Fruit fly (Drosophila melanogaster) whole organism, prepupa: ENCODE data around the gene CG32110.
A peak's percentile ranks its signal among the peaks of the same experiment; 100 is the strongest.

Experiments
- Blimp-1 ChIP-seq: fragments of 200-800 bp; sonication (Bioruptor generic); optimal IDR thresholded peaks from 3 replicates; lab custom pipeline; 2017; ENCODE audit warnings: missing biosample characterization, missing genetic modification characterization, mild to moderate bottlenecking, moderate library complexity, missing genetic modification reagents
- CG10631 ChIP-seq: fragments of 200-800 bp; sonication (Bioruptor generic); optimal IDR thresholded peaks from 2 replicates; lab custom pipeline; 2016; ENCODE audit warnings: missing biosample characterization, missing genetic modification characterization
- CG11762 ChIP-seq: fragments of 200-800 bp; sonication (Bioruptor generic); optimal IDR thresholded peaks from 3 replicates; lab custom pipeline; 2016; ENCODE audit warnings: missing biosample characterization, missing genetic modification characterization; ENCODE audit not compliant: insufficient read depth
- CG11902 ChIP-seq: fragments of 200-800 bp; sonication (Bioruptor generic); optimal IDR thresholded peaks from 3 replicates; lab custom pipeline; 2016; ENCODE audit warnings: missing biosample characterization, missing genetic modification characterization
- CG15336 ChIP-seq: fragments of 200-800 bp; sonication (Bioruptor generic); IDR thresholded peaks from 2 replicates; pipeline ENCODE4 v1.3.6; 2022; ENCODE audit warnings: missing biosample characterization, missing genetic modification characterization
- CG16779 ChIP-seq: fragments of 200-800 bp; sonication (Bioruptor generic); optimal IDR thresholded peaks from 3 replicates; lab custom pipeline; 2017; ENCODE audit warnings: missing biosample characterization, mild to moderate bottlenecking, missing genetic modification characterization
- CG3032 ChIP-seq: fragments of 200-800 bp; optimal IDR thresholded peaks from 2 replicates; lab custom pipeline; 2019; ENCODE audit warnings: missing biosample characterization, mild to moderate bottlenecking, missing genetic modification characterization, moderate library complexity
- CG31627 ChIP-seq: fragments of 200-800 bp; sonication (Bioruptor generic); optimal IDR thresholded peaks from 3 replicates; lab custom pipeline; 2016; ENCODE audit warnings: missing biosample characterization, missing genetic modification characterization
- CG3919 ChIP-seq: fragments of 200-800 bp; sonication (Bioruptor generic); optimal IDR thresholded peaks from 3 replicates; lab custom pipeline; 2016; ENCODE audit warnings: missing biosample characterization, missing genetic modification characterization
- CG4318 ChIP-seq: fragments of 200-800 bp; sonication (Bioruptor generic); optimal IDR thresholded peaks from 3 replicates; lab custom pipeline; 2017; ENCODE audit warnings: missing biosample characterization, mild to moderate bottlenecking, missing genetic modification characterization
- CG6792 ChIP-seq: fragments of 200-800 bp; sonication (Bioruptor generic); optimal IDR thresholded peaks from 3 replicates; lab custom pipeline; 2016; ENCODE audit warnings: missing biosample characterization, missing genetic modification characterization
- CG6854 ChIP-seq: fragments of 200-800 bp; sonication (Bioruptor generic); optimal IDR thresholded peaks from 2 replicates; lab custom pipeline; 2017; ENCODE audit warnings: missing biosample characterization, mild to moderate bottlenecking, missing genetic modification characterization
- CG7368 ChIP-seq: fragments of 200-800 bp; sonication (Bioruptor generic); optimal IDR thresholded peaks from 3 replicates; lab custom pipeline; 2016; ENCODE audit warnings: missing biosample characterization, missing genetic modification characterization
- CG8119 ChIP-seq: fragments of 200-800 bp; sonication (Bioruptor generic); IDR thresholded peaks from 3 replicates; pipeline ENCODE4 v1.3.6; 2022; ENCODE audit warnings: missing biosample characterization, missing genetic modification characterization
- CG8632 ChIP-seq: fragments of 200-800 bp; sonication (Bioruptor generic); optimal IDR thresholded peaks from 3 replicates; lab custom pipeline; 2016; ENCODE audit warnings: missing biosample characterization, missing genetic modification characterization
- CG9139 ChIP-seq: fragments of 200-800 bp; sonication (Bioruptor generic); optimal IDR thresholded peaks from 3 replicates; lab custom pipeline; 2017; ENCODE audit warnings: missing biosample characterization, mild to moderate bottlenecking, missing genetic modification characterization
- Eip75B ChIP-seq: fragments of 200-800 bp; sonication (Bioruptor generic); optimal IDR thresholded peaks from 3 replicates; lab custom pipeline; 2016; ENCODE audit warnings: missing biosample characterization, missing genetic modification characterization
- Eip78C ChIP-seq: fragments of 200-800 bp; sonication (Bioruptor generic); peaks from one replicate; lab custom pipeline; 2016; ENCODE audit warnings: missing biosample characterization, missing genetic modification characterization
- Ets96B ChIP-seq: fragments of 200-800 bp; optimal IDR thresholded peaks from 2 replicates; lab custom pipeline; 2019; ENCODE audit warnings: missing biosample characterization, mild to moderate bottlenecking, missing genetic modification characterization, moderate library complexity
- Hr39 ChIP-seq: fragments of 200-800 bp; sonication (Bioruptor generic); optimal IDR thresholded peaks from 2 replicates; lab custom pipeline; 2016; ENCODE audit warnings: missing biosample characterization, missing genetic modification characterization
- Hr4 ChIP-seq: fragments of 200-800 bp; sonication (Bioruptor generic); optimal IDR thresholded peaks from 3 replicates; lab custom pipeline; 2016; ENCODE audit warnings: missing biosample characterization, missing genetic modification characterization
- Smox ChIP-seq: fragments of 200-800 bp; sonication (Bioruptor generic); optimal IDR thresholded peaks from 3 replicates; lab custom pipeline; 2016; ENCODE audit warnings: missing biosample characterization, missing genetic modification characterization
- Sox102F ChIP-seq: fragments of 200-800 bp; sonication (Bioruptor generic); optimal IDR thresholded peaks from 2 replicates; lab custom pipeline; 2016; ENCODE audit warnings: missing biosample characterization, mild to moderate bottlenecking, missing genetic modification characterization
- Sox14 ChIP-seq: fragments of 200-800 bp; sonication (Bioruptor generic); optimal IDR thresholded peaks from 3 replicates; lab custom pipeline; 2016; ENCODE audit warnings: missing biosample characterization, missing genetic modification characterization
- achi ChIP-seq: fragments of 200-800 bp; sonication (Bioruptor generic); optimal IDR thresholded peaks from 3 replicates; lab custom pipeline; 2016; ENCODE audit warnings: missing biosample characterization, missing genetic modification characterization
- acj6 ChIP-seq: fragments of 200-800 bp; sonication (Bioruptor generic); optimal IDR thresholded peaks from 3 replicates; lab custom pipeline; 2016; ENCODE audit warnings: missing biosample characterization, missing genetic modification characterization
- cyc ChIP-seq: fragments of 200-800 bp; sonication (Bioruptor generic); optimal IDR thresholded peaks from 3 replicates; lab custom pipeline; 2016; ENCODE audit warnings: missing biosample characterization, missing genetic modification characterization
- eg ChIP-seq: fragments of 200-800 bp; sonication (Bioruptor generic); IDR thresholded peaks from 3 replicates; pipeline ENCODE4 v1.3.6; 2022; ENCODE audit warnings: missing biosample characterization, missing genetic modification characterization
- esn ChIP-seq: fragments of 200-800 bp; sonication (Bioruptor generic); optimal IDR thresholded peaks from 2 replicates; lab custom pipeline; 2016; ENCODE audit warnings: missing biosample characterization, mild to moderate bottlenecking, missing genetic modification characterization, moderate library complexity
- fd59A ChIP-seq: fragments of 200-800 bp; sonication (Bioruptor generic); optimal IDR thresholded peaks from 2 replicates; lab custom pipeline; 2017; ENCODE audit warnings: missing biosample characterization, mild to moderate bottlenecking, missing genetic modification characterization, missing genetic modification reagents
- fd85E ChIP-seq: fragments of 200-800 bp; sonication (Bioruptor generic); optimal IDR thresholded peaks from 3 replicates; lab custom pipeline; 2016; ENCODE audit warnings: missing biosample characterization, missing genetic modification characterization
- fkh ChIP-seq: fragments of 200-800 bp; sonication (Bioruptor generic); optimal IDR thresholded peaks from 3 replicates; lab custom pipeline; 2017; ENCODE audit warnings: missing biosample characterization, mild to moderate bottlenecking, missing genetic modification characterization, moderate library complexity
- lz ChIP-seq: fragments of 200-800 bp; sonication (Bioruptor generic); optimal IDR thresholded peaks from 3 replicates; lab custom pipeline; 2016; ENCODE audit warnings: missing biosample characterization, missing genetic modification characterization
- net ChIP-seq: fragments of 200-800 bp; sonication (Bioruptor generic); optimal IDR thresholded peaks from 3 replicates; lab custom pipeline; 2016; ENCODE audit warnings: missing biosample characterization, missing genetic modification characterization
- spab ChIP-seq: fragments of 200-800 bp; sonication (Bioruptor generic); optimal IDR thresholded peaks from 2 replicates; lab custom pipeline; 2017; ENCODE audit warnings: missing biosample characterization, mild to moderate bottlenecking, missing genetic modification characterization, missing genetic modification reagents
- ss ChIP-seq, 2 experiments: fragments of 200-800 bp; sonication (Bioruptor generic); optimal IDR thresholded peaks; 2 replicates in 1 of 2; 3 replicates in 1 of 2; lab custom pipeline; 2017 to 2018; ENCODE audit warnings: mild to moderate bottlenecking in 2 of 2, missing biosample characterization in 2 of 2, missing genetic modification characterization in 2 of 2, moderate library complexity in 1 of 2
- svp ChIP-seq: fragments of 200-800 bp; sonication (Bioruptor generic); peaks from one replicate; lab custom pipeline; 2016; ENCODE audit warnings: missing biosample characterization, missing genetic modification characterization
- topi ChIP-seq: fragments of 200-800 bp; sonication (Bioruptor generic); optimal IDR thresholded peaks from 3 replicates; lab custom pipeline; 2016; ENCODE audit warnings: missing biosample characterization, missing genetic modification characterization
- vri ChIP-seq: fragments of 200-800 bp; sonication (Bioruptor generic); optimal IDR thresholded peaks from 3 replicates; lab custom pipeline; 2016; ENCODE audit warnings: missing biosample characterization, mild to moderate bottlenecking, missing genetic modification characterization

Gene CG32110

dm6 chr3L:12849867-12850301 is 41.4 kb downstream of the CG32110 start, which contains the start of the genes CG10948 and Wbp2 (continued):
- TF ChIP-seq eg (GFP tag; lab: Robert Waterston, UW) (no peak), CG6854 (peak; percentile 44), ss (GFP tag; optimal IDR thresholded peaks at IDR 0.05; lab: Kevin White, UChicago) (no peak), CG3032 (tag; lab: Kevin White, UChicago) (peak; percentile 29), fd59A (GFP tag; lab: Kevin White, UChicago) (no peak), cyc (GFP tag; lab: Kevin White, UChicago) (no peak), Ets96B (peak; percentile 10), CG11902 (GFP tag; lab: Kevin White, UChicago) (no peak), CG6792 (no peak), Hr4 (no peak), CG9139 (GFP tag; lab: Kevin White, UChicago) (no peak), vri (GFP tag; lab: Kevin White, UChicago) (peak; percentile 82), achi (GFP tag; lab: Kevin White, UChicago) (no peak), CG31627 (GFP tag; lab: Kevin White, UChicago) (no peak), CG3919 (GFP tag; lab: Kevin White, UChicago) (no peak), CG8632 (GFP tag; lab: Kevin White, UChicago) (peak; percentile 8), CG10631 (GFP tag; lab: Kevin White, UChicago) (no peak), CG7368 (GFP tag; lab: Kevin White, UChicago) (no peak), CG11762 (GFP tag; lab: Kevin White, UChicago) (no peak), fkh (GFP tag; lab: Kevin White, UChicago) (no peak), svp (GFP tag; lab: Kevin White, UChicago) (no peak), Hr39 (GFP tag; lab: Kevin White, UChicago) (no peak), CG15336 (GFP tag; lab: Robert Waterston, UW) (no peak), CG4318 (no peak), CG16779 (no peak), Smox (GFP tag; lab: Kevin White, UChicago) (no peak), lz (GFP tag; lab: Kevin White, UChicago) (peak; percentile 40), Blimp-1 (GFP tag; lab: Kevin White, UChicago) (no peak), Sox102F (GFP tag; lab: Kevin White, UChicago) (no peak), spab (GFP tag; lab: Kevin White, UChicago) (no peak)

DNA sequence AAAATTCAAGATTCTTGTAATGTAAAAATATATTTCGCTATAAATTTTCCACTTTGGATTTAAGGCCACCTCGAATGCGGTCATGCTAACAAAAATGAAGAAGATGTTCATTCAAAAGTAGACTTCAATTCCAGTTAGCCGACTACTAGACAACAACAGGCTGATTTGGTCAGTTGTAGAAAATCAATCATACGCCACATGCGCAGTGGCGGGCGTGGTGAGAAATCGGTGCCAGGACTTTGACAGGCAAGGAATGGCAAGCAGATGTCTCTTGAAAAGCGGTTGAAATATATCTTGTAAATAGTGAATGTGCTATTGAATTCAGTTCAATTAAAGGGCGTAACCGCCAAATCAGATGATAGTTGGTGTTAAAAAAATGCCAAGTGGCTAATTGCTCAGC is 44.9 kb downstream of the CG32110 start, which contains the start of gene Ent3:
Gene Ent3, plus strand, starts transcription at position 224 of the 400 bp plus-strand sequence.
- TF ChIP-seq fd85E (GFP tag; lab: Kevin White, UChicago) (no peak), Sox14 (GFP tag; lab: Kevin White, UChicago) (no peak), acj6 (GFP tag; lab: Kevin White, UChicago) (no peak), Blimp-1 (GFP tag; lab: Kevin White, UChicago) (no peak), achi (GFP tag; lab: Kevin White, UChicago) (no peak), CG11762 (GFP tag; lab: Kevin White, UChicago) (no peak), CG8119 (no peak), Eip78C (no peak), Eip75B (GFP tag; lab: Kevin White, UChicago) (no peak)
- TF ChIP-seq, all 60 proteins: peak for 0

DNA sequence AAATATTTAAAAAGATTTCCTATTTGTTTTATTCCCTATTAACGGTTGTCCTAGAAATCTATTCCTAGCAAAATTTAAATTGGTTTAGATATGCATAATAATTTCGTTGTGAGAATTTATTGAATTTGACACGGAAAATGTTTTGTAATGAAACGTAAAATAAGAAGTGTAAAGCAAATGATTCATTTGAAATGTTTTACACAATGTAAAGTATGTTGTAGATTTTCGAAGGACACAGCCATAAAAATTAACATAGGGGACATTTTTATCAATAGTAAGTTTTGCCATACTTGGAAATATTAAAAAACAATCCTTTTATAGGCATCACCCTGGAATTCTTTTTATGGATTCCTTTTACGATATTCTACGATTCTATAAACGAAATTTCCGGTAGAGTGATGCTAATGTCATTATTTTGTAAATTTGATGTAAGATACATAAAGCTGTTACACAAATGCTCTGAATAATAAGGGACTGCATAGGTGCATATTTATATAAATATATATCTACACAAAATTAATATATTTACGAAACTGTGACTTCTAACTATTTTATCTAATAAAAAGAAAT is 49.1 kb downstream of the CG32110 start:
- no peak for TF ChIP-seq CG6792
- TF ChIP-seq Sox102F (GFP tag; lab: Kevin White, UChicago) = no peak
- TF ChIP-seq CG16779 = no peak
- TF ChIP-seq Hr39 (GFP tag; lab: Kevin White, UChicago) = no peak
- no peak for TF ChIP-seq CG3919 (GFP tag; lab: Kevin White, UChicago)
- TF ChIP-seq CG3032 (tag; lab: Kevin White, UChicago) = no peak
- no peak for TF ChIP-seq Smox (GFP tag; lab: Kevin White, UChicago)
- no peak for TF ChIP-seq esn
- no peak for TF ChIP-seq Ets96B
- TF ChIP-seq topi (GFP tag; lab: Kevin White, UChicago) = no peak
- no peak for TF ChIP-seq net (GFP tag; lab: Kevin White, UChicago)
- no peak for TF ChIP-seq CG8632 (GFP tag; lab: Kevin White, UChicago)
